Worm (Caenorhabditis elegans) whole organism, L3 larva: ENCODE measurements around the gene B0228.6.

ENCODE experiments used
- aly-2 ChIP-seq: fragments of 150-350 bp; optimal IDR thresholded peaks from 2 replicates; lab custom pipeline; 2014; ENCODE audit warnings: missing biosample characterization, missing genetic modification characterization
- daf-12 ChIP-seq: fragments of 150-350 bp; optimal IDR thresholded peaks from 2 replicates; lab custom pipeline; 2014; ENCODE audit warnings: missing biosample characterization, missing genetic modification reagents, missing genetic modification characterization
- elt-3 ChIP-seq, 3 experiments: fragments of 150-350 bp in 1 of 3; sonication (generic microtip) in 2 of 3; optimal IDR thresholded peaks; 2 replicates in 2 of 3; 4 replicates in 1 of 3; lab custom pipeline; 2014 to 2017; ENCODE audit warnings: missing biosample characterization in 3 of 3, missing genetic modification characterization in 3 of 3
- lin-39 ChIP-seq: fragments of 150-350 bp; optimal IDR thresholded peaks from 2 replicates; lab custom pipeline; 2018; ENCODE audit warnings: missing biosample characterization, missing genetic modification reagents, missing genetic modification characterization
- nhr-237 ChIP-seq: fragments of 150-350 bp; optimal IDR thresholded peaks from 2 replicates; lab custom pipeline; 2014; ENCODE audit warnings: missing biosample characterization, missing genetic modification characterization
- nhr-77 ChIP-seq: fragments of 150-350 bp; optimal IDR thresholded peaks from 2 replicates; lab custom pipeline; 2014; ENCODE audit warnings: missing biosample characterization, missing genetic modification characterization
- pqm-1 ChIP-seq: fragments of 150-350 bp; optimal IDR thresholded peaks from 2 replicates; lab custom pipeline; 2017; ENCODE audit warnings: missing biosample characterization, missing genetic modification characterization, inconsistent platforms
- snpc-4 ChIP-seq: fragments of 150-350 bp; optimal IDR thresholded peaks from 2 replicates; lab custom pipeline; 2014; ENCODE audit warnings: missing biosample characterization, missing genetic modification characterization
- unc-62 ChIP-seq: fragments of 150-350 bp; sonication (generic microtip); optimal IDR thresholded peaks from 4 replicates; lab custom pipeline; 2014; ENCODE audit warnings: missing biosample characterization, missing genetic modification reagents, missing genetic modification characterization

DNA sequence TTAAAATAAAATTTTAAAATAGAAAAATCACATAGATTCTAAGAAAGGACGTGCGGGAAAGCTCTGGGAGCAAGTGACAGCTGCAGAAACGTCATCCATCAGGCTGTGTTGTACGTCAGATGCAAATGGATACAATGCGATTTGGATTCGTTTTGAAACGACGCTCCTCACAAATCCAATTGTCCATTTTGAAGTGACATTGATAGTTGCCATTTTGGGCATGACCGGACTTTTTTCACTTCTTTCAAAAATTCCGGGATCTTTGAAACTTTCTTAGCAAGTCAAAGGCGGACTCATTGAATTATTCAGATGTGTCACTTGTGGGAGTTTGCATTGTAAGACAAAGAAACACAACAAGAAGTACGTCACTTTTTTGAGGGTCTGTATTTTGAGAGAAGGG is 35.9 kb downstream of the B0228.6 start:
- TF ChIP-seq aly-2 (tag; lab: Kevin White, UChicago) (no peak), elt-3 (tag; optimal IDR thresholded peaks at IDR 0.05; lab: Kevin White, UChicago) (no peak), nhr-237 (tag; lab: Kevin White, UChicago) (no peak), unc-62 (GFP tag; lab: Kevin White, UChicago) (no peak), lin-39 (tag; lab: Kevin White, UChicago) (no peak), pqm-1 (tag; lab: Kevin White, UChicago) (no peak), nhr-77 (tag; lab: Kevin White, UChicago) (no peak), daf-12 (tag; lab: Kevin White, UChicago) (no peak), snpc-4 (tag; lab: Kevin White, UChicago) (no peak)
